Worm (Caenorhabditis elegans) whole organism, dauer: ENCODE measurements around the gene denn-4.

ENCODE experiments used
- unc-62 ChIP-seq: sonication (generic microtip); optimal IDR thresholded peaks from 2 replicates; lab custom pipeline; 2017; ENCODE audit warnings: missing biosample characterization, missing genetic modification reagents, missing genetic modification characterization

The denn-4 gene

DNA sequence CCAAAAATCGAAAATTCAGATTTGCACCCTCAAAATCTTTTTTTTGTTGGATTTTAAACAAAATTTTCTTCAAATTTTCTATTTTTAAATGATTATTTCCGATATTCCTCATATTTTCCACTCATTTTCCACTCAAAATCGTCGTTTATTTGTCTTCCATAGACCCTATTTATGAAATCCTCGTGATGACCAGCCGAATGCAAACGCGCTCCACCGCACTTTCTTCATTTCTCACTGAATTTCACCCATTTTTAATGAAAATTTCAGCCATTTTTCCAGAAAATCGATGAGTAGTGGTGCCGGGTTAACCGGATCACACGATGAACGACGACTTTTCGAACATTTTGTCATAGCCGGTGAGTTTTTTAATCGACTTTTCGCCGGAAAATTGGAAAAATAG is at the start of gene denn-4:
Gene denn-4, plus strand, starts transcription at position 280 of the 400 bp plus-strand sequence.
- no peak for TF ChIP-seq unc-62 (GFP tag; lab: Kevin White, UChicago)

DNA sequence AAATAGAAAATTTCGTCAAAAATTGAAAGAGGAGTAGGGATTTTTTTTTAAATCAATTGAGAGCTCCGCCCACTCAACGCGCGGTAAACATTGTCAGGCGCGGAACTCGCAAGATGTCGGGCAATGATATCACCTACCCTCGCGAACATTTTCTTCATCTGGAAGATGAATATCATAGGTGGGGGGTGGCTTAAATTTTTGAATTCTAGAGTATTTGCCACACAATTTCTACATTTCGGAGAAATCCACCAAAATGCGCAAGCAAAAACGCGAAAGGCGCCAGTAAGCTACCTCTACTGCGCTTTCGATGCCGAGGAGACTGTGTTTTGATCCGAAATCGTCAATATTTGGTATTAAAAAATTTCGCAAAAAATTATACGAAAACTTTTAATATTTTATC is 45.3 kb upstream of the denn-4 start:
- no peak for TF ChIP-seq unc-62 (GFP tag; lab: Kevin White, UChicago)

DNA sequence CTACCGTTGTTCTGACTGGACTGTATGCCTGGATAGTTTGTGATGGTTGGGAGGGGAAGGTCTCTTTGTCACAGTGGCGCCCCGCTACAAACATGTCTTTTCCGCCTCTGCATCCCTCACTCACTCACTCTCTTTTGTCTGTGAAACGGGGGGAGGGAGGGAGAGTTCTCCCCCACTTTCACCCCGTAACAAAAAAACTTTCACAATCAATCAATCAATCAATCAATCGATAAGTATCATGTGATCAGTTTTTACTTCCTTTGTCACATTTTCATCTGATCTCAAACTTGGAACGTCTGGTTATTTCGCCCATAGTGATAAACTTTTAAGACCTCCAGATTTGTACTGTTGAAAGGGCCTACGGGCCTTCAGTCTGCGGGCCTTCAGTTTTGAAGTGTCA is 32.2 kb upstream of the denn-4 start:
- TF ChIP-seq unc-62 (GFP tag; lab: Kevin White, UChicago) = no peak

DNA sequence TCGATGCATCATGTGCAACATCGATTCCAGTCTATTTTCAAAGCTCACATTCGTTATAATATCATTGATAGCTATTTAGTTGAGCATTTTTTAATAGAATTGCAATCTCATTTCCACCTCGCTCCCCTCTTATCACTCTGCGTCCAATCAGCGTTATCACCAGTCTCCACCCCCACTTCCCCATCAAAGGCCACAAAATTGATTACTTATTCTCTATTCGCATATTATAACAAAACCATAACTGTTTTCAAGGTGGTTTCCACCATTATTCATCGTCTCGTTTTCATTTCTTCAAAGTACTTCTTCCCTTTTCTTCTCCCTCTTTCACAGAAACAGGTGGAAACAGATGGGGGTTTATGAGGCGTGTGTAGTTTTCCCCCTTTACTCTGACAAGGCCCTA is 31.2 kb upstream of the denn-4 start:
- TF ChIP-seq unc-62 (GFP tag; lab: Kevin White, UChicago) = no peak

DNA sequence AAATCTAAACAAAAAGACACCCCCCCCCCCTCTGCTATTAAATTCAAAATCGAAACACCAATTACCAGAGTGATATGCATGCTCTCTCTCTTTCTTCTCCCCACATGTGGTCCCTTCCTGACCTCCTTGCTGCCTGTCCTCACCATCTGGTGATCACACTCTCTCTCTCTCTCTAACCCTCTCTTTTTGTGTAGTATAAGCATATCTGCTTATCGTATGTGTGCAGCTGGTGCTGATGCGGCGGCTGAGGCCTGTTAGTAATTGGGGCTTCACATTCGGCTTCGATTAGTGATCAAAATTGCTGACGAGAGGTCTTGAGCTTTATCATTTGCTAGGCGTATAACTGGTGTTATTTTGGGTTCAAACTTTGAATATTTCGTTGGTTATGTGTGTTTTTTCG is 28.8 kb upstream of the denn-4 start:
- no peak for TF ChIP-seq unc-62 (GFP tag; lab: Kevin White, UChicago)

DNA sequence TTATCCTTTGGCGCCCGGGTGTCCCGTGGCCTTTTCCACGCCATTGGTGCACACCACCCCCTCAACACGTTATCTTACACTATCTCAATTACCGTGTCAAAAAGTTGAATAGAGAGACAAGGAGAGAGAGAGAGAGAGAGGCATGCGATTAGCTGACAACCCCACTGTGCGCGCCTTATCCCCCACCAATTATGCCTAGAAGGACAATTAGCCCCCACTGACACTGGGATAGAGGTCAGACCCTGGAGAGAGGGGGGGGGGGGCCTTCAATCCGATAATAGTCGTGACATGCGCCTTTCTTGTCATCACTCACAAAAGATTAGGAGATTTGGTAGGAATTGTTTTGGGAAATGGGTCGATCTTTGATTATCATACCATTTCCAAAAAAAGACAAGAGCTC is 27.7 kb upstream of the denn-4 start:
- no peak for TF ChIP-seq unc-62 (GFP tag; lab: Kevin White, UChicago)

DNA sequence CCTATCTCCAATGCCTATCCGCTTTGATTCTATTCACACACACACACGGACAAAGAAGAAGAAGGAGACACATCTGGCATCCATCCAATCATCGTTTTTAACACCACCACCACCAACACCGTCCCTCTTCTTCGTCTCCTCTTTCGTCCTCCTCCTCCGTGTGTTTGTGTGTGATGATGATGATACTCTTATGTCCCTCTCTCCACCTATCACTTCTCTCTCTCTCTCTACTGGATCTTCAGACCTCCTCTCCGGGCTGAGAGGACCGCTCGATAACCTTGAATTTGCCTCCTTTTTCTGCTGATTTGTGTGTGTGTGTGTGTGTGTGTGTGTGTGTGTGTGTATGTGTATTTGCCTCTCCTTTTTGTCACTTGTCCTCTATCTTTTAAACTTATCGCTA is 22.8 kb upstream of the denn-4 start:
- TF ChIP-seq unc-62 (GFP tag; lab: Kevin White, UChicago) = no peak

DNA sequence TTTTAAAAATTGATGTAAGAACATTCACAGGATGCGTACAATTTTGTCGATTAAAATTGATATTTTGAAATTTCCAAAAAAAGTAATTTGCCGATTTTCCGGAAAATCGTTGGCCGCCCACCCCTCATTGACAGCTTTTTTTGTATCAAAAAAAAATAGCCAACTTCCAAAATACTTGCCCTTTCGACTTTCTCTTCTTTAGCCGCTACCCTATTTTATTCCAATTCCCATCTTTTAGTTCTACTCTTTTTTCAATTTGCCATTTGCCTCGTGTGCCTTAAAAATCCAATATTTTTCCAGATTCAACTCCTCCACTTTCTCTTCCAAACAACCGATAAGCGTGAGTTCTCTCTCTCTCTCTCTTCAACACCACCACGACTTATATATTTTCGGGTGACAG is 21.8 kb upstream of the denn-4 start, which contains the start of gene egl-18:
Gene egl-18, plus strand, starts transcription at position 301 of the 400 bp plus-strand sequence.
- no peak for TF ChIP-seq unc-62 (GFP tag; lab: Kevin White, UChicago)

DNA sequence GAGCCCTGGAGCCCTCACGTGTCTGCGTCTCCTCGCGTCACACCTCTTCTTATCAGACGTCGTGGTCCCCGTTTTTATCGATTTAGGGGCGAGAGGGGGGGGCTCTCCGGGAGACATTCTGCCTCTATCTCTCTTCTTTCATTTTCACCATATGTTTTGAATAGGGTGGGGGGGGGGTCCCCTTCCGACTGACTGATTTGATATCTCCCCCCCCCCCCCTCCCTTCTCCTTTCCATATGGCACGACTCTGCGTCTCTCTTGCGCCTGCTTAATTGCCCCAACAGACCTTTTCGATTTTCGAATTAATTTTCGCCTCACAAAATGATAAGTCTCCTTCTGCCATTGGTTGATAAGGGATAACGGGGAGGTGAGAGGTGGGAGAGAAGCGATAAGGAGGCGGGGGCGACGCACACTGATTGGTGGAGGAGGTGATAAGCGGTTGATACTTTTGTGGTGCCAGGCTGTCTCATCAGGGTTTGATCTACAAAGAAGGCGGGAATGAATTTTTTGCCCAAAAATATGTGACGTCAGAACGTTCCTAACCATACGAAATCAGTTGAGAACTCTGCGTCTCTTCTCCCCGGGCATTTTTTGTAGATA is 19.6 kb upstream of the denn-4 start:
- no peak for TF ChIP-seq unc-62 (GFP tag; lab: Kevin White, UChicago)

DNA sequence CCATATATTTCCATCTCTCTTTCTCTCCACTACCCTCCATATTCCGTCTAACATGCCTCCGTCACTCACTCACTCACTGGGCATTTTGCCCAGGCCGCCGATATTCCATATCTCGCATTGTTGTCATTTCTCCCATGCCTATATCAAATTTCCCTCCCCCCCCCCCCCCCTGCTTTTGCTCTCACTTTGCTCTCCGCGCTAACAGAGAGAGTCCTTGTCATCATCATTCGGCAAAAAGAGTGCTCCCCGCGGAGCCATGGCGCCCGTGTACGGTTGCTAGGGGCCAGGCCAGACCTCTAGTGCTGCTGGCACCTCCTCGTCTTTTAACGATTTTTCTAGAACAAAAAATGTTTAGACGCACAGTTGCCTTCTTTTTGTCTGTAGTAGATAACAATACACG is 18.6 kb upstream of the denn-4 start:
- TF ChIP-seq unc-62 (GFP tag; lab: Kevin White, UChicago) = no peak

DNA sequence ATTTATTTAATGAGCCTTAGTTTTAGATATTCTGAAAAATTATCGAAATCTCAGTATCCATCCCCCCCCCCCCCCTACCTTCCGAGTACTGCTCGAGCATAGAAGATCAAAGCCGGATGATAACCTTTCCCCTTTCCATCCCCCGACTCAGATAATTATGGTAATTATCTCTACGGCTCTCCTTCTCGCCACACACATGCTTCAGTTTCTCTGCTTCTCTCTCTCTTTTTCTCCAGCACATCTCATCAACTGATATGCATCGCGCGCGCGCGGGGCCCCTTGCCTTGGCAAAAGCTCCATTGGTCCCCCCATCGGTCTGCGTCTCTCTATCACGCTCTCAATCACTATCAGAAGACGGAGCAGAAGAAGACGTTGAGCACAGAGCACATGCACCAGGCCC is 17.1 kb upstream of the denn-4 start:
- TF ChIP-seq unc-62 (GFP tag; lab: Kevin White, UChicago) = no peak

DNA sequence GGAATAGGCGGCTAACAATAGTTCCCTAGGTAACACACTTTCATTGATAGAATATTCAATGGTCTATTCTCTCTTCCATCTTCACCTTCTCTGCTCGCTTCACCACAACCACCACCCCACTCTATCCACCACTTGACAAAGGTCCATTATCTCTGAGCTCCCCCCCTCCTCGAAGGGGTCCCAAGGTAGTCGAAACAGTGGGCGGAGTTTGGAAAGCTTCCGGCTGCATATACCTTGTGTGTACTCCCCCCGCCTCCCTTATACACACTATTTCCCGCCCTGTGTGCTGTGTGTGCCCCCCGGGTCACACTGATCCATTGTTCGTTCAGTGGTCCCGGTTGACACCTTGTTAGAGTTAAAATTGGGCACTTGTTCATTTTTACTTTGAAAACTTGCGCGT is 15.3 kb upstream of the denn-4 start:
- TF ChIP-seq unc-62 (GFP tag; lab: Kevin White, UChicago) = no peak

DNA sequence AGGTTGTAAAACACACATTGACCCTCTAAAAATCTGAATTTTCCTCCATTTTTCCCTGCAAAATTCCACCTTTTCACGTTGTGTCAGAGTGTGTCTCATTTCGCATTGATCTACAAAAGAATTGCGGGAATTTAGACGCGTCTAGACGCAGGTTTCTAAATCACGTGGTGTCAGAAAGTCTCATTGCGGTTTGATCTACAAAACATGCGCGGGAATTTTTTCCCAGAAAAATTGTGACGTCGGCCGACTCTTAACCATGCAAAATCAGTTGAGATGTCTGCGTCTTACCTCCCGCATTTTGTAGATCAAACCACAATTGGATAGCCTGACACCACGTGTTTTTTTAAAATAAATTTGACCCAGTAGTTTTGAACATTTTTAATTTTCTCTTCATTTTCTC is 14.9 kb upstream of the denn-4 start:
- no peak for TF ChIP-seq unc-62 (GFP tag; lab: Kevin White, UChicago)

DNA sequence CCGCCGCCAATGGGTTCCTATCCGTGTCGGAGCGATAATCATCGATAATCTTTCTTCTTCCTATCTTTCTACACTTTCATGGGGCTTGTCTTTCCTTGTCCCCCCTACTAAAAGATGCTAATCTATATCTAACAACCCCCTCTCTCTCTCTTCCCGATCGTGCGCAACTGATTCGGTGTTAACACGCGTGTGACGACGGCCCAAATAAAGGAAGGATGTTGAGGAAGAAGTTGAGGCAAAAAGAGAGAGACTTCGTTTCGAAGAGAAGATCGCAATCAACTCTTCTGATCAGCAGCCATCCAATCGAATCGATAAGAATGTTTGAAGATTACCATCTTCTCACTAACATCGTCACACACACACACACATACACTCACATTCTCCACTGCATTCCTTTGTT is 12.5 kb upstream of the denn-4 start:
- no peak for TF ChIP-seq unc-62 (GFP tag; lab: Kevin White, UChicago)

DNA sequence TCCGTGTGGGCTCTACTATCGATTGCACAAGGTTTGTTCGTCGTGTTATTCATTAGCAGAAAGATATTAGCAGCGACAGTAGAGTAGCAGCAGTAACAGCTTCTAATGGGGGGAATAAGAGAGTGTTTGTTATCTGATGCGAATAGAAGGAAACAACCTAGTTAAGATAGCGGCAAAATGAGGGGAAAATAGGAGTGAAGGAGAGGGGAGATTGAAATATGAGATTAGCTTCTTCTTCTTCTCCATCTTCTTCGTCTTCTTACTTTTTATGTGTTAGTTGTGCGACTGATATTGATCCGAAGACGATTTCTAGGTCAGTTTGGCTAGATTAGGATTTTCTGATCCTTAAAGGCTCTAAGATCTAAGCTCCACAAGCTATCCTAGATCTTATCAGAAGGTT is 8.9 kb upstream of the denn-4 start:
- TF ChIP-seq unc-62 (GFP tag; lab: Kevin White, UChicago) = no peak

DNA sequence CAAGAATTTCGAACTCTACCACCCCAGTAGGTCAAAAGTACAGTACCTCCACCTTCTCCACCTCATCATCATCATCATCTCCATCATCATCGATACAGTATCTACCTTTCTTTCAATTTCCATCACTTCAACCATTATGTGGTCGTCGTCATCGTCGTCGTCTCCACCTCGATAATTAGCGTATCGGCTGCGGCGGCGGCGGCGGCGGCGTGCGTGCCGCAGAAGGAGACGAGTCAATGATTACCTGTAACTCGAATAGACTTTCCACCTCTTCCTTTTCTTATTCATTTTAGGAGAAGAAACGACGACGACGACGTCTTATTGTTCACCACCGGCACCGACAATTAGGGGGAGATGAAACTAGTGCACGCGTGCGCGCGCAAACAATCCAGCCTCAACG is 8.3 kb upstream of the denn-4 start:
- TF ChIP-seq unc-62 (GFP tag; lab: Kevin White, UChicago) = no peak

DNA sequence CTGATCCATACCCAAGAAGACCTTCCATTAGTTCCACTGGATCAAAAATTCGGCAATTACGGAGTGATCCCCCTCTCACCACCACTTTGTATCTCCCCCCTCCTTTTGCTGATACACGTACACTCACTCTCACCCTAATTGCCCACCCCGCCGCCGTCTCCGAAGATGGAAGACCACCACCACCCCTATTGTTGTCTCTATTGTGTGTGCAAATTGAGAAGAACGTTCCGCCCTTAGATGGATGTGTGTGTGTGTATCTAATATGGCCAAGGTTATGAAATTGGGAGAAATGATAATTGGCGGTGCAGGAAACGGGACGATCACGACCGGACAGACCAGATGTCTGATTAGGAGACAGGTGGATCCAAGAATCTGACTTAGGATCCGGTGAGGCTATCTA is 7.6 kb upstream of the denn-4 start:
- no peak for TF ChIP-seq unc-62 (GFP tag; lab: Kevin White, UChicago)

DNA sequence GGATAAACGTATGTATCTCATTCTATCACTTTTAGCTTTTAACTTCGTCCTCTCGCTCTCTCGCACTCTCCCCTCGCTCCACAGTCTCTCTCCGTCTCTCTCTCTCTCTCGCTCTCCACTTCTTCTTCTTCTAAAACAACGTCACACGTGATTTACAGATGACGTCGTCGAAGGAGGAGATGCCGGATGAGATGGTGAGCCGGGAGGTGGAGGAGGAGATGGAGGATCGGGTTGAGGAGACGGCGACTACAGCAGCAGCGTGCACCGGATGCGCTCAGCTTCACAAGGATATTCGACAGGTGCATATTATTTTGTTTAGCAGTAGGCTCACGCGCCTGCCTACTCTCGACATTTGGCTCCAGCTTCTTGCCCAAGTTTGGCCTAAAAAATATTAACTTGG is 6.0 kb upstream of the denn-4 start, which contains the start of gene elt-6:
Gene elt-6, plus strand, starts transcription at position 159 of the 400 bp plus-strand sequence.
- TF ChIP-seq unc-62 (GFP tag; lab: Kevin White, UChicago) = no peak
